Fruit fly (Drosophila melanogaster): ENCODE measurements around the gene CG17075.

dm6 chr2L:225386-225682 lies 42.0 kb downstream of the CG17075 start:
- TF ChIP-seq Ssrp (tag; optimal IDR thresholded peaks at IDR 0.05) (no peak), pzg (GFP tag; optimal IDR thresholded peaks at IDR 0.05) (no peak), Gug (GFP tag; IDR thresholded peaks at IDR 0.05) (no peak), CG16779 (GFP tag; IDR thresholded peaks at IDR 0.05) (no peak), CG13424 (tag; optimal IDR thresholded peaks at IDR 0.05) (no peak), HLH4C (GFP tag; IDR thresholded peaks at IDR 0.05; ENCODE audit: partially characterized antibody) (0 out of 3 replicates have a peak, but pooled peaks have one; percentile 4), Blimp-1 (GFP tag; optimal IDR thresholded peaks at IDR 0.05) (no peak)
